Fruit fly (Drosophila melanogaster) whole organism, embryonic: ENCODE measurements around the gene sima.
A peak's percentile ranks its signal among the peaks of the same experiment; 100 is the strongest.

ENCODE experiments used
- CG10321 ChIP-seq: fragments of 200-800 bp; sonication (Bioruptor generic); IDR thresholded peaks from 2 replicates; pipeline ENCODE4 v1.3.6; 2022; ENCODE audit warnings: missing biosample characterization, missing genetic modification characterization
- CG10431 ChIP-seq: fragments of 200-800 bp; sonication (Bioruptor generic); optimal IDR thresholded peaks from 3 replicates; lab custom pipeline; 2018; ENCODE audit warnings: missing biosample characterization, mild to moderate bottlenecking, missing genetic modification characterization
- CG11456 ChIP-seq: fragments of 200-800 bp; sonication (Bioruptor generic); IDR thresholded peaks from 3 replicates; pipeline ENCODE4 v1.3.6; 2022; ENCODE audit warnings: missing biosample characterization, missing genetic modification characterization
- CG12219 ChIP-seq: fragments of 200-800 bp; sonication (Bioruptor generic); optimal IDR thresholded peaks from 3 replicates; lab custom pipeline; 2018; ENCODE audit warnings: missing biosample characterization, mild to moderate bottlenecking, missing genetic modification characterization
- CG12299 ChIP-seq: fragments of 200-800 bp; sonication (Bioruptor generic); optimal IDR thresholded peaks from 2 replicates; lab custom pipeline; 2018; ENCODE audit warnings: missing biosample characterization, mild to moderate bottlenecking, missing genetic modification characterization
- CG12659 ChIP-seq: fragments of 200-800 bp; sonication (Bioruptor generic); optimal IDR thresholded peaks from 3 replicates; lab custom pipeline; 2017; ENCODE audit warnings: mild to moderate bottlenecking, missing biosample characterization, missing genetic modification reagents, missing genetic modification characterization
- CG13894 ChIP-seq: fragments of 200-800 bp; sonication (Bioruptor generic); optimal IDR thresholded peaks from 3 replicates; lab custom pipeline; 2018; ENCODE audit warnings: missing biosample characterization, mild to moderate bottlenecking, missing genetic modification characterization, moderate library complexity
- CG14710 ChIP-seq: fragments of 200-800 bp; sonication (Bioruptor generic); optimal IDR thresholded peaks from 3 replicates; lab custom pipeline; 2019; ENCODE audit warnings: missing biosample characterization, mild to moderate bottlenecking, missing genetic modification characterization, moderate library complexity
- CG1603 ChIP-seq: fragments of 200-800 bp; sonication (Bioruptor generic); optimal IDR thresholded peaks from 2 replicates; lab custom pipeline; 2019; ENCODE audit warnings: missing biosample characterization, mild to moderate bottlenecking, missing genetic modification characterization, moderate library complexity
- CG16815 ChIP-seq: fragments of 200-800 bp; sonication (Bioruptor generic); optimal IDR thresholded peaks from 3 replicates; lab custom pipeline; 2017; ENCODE audit warnings: missing biosample characterization, mild to moderate bottlenecking, missing genetic modification characterization
- CG2116 ChIP-seq: fragments of 200-800 bp; sonication (Bioruptor generic); optimal IDR thresholded peaks from 3 replicates; lab custom pipeline; 2018; ENCODE audit warnings: missing biosample characterization, mild to moderate bottlenecking, missing genetic modification characterization
- CG3838 ChIP-seq: fragments of 200-800 bp; sonication (Bioruptor generic); optimal IDR thresholded peaks from 3 replicates; lab custom pipeline; 2016; ENCODE audit warnings: missing biosample characterization, missing genetic modification characterization
- CG5180 ChIP-seq: fragments of 200-800 bp; sonication (Bioruptor generic); optimal IDR thresholded peaks from 3 replicates; lab custom pipeline; 2017; ENCODE audit warnings: missing biosample characterization, missing genetic modification characterization, mild to moderate bottlenecking, moderate library complexity, missing genetic modification reagents
- CG6791 ChIP-seq: fragments of 200-800 bp; sonication (Bioruptor generic); IDR thresholded peaks from 3 replicates; pipeline ENCODE4 v1.3.6; 2022; ENCODE audit warnings: missing biosample characterization, missing genetic modification characterization; ENCODE audit not compliant: partially characterized antibody
- CG7271 ChIP-seq: fragments of 200-800 bp; sonication (Bioruptor generic); optimal IDR thresholded peaks from 2 replicates; lab custom pipeline; 2018; ENCODE audit warnings: missing biosample characterization, mild to moderate bottlenecking, missing genetic modification characterization, moderate library complexity
- CG8290 ChIP-seq, 3 experiments: fragments of 200-800 bp; sonication (Bioruptor generic); optimal IDR thresholded peaks; 2 replicates each; lab custom pipeline; 2016 to 2019; ENCODE audit warnings: missing biosample characterization in 3 of 3, missing genetic modification characterization in 3 of 3, mild to moderate bottlenecking in 2 of 3, moderate library complexity in 1 of 3
- CG9609 ChIP-seq: fragments of 200-800 bp; sonication (Bioruptor generic); optimal IDR thresholded peaks from 3 replicates; lab custom pipeline; 2016; ENCODE audit warnings: missing biosample characterization, missing genetic modification characterization
- CG9932 ChIP-seq: fragments of 200-800 bp; sonication (Bioruptor generic); IDR thresholded peaks from 2 replicates; pipeline ENCODE4 v1.3.6; 2022; ENCODE audit warnings: missing biosample characterization, missing genetic modification characterization
- CTCF ChIP-seq: fragments of 200-800 bp; sonication (Bioruptor generic); optimal IDR thresholded peaks from 2 replicates; lab custom pipeline; 2017; ENCODE audit warnings: missing biosample characterization, mild to moderate bottlenecking, missing genetic modification characterization, moderate library complexity
- Doc3 ChIP-seq: fragments of 200-800 bp; sonication (Bioruptor generic); IDR thresholded peaks from 3 replicates; pipeline ENCODE4 v1.3.6; 2022; ENCODE audit warnings: missing biosample characterization, missing genetic modification characterization; ENCODE audit not compliant: partially characterized antibody
- Dp ChIP-seq: fragments of 200-800 bp; sonication (Bioruptor generic); optimal IDR thresholded peaks from 2 replicates; lab custom pipeline; 2018; ENCODE audit warnings: missing biosample characterization, mild to moderate bottlenecking, missing genetic modification characterization, moderate library complexity
- Dref ChIP-seq: fragments of 200-800 bp; sonication (Bioruptor generic); IDR thresholded peaks from 2 replicates; pipeline ENCODE4 v1.3.6; 2022; ENCODE audit warnings: missing biosample characterization, missing genetic modification characterization
- Ets97D ChIP-seq: fragments of 200-800 bp; sonication (Bioruptor generic); optimal IDR thresholded peaks from 3 replicates; lab custom pipeline; 2016; ENCODE audit warnings: missing biosample characterization, missing genetic modification characterization
- HLH4C ChIP-seq: fragments of 200-800 bp; sonication (Bioruptor generic); IDR thresholded peaks from 3 replicates; pipeline ENCODE4 v1.3.6; 2022; ENCODE audit warnings: missing biosample characterization, missing genetic modification characterization; ENCODE audit not compliant: partially characterized antibody
- Hmr ChIP-seq: fragments of 200-800 bp; sonication (Bioruptor generic); optimal IDR thresholded peaks from 3 replicates; lab custom pipeline; 2017; ENCODE audit warnings: mild to moderate bottlenecking, missing biosample characterization, missing genetic modification reagents, missing genetic modification characterization
- Myb ChIP-seq: fragments of 200-800 bp; sonication (Bioruptor generic); optimal IDR thresholded peaks from 2 replicates; lab custom pipeline; 2016; ENCODE audit warnings: missing biosample characterization, missing genetic modification characterization
- NC2α ChIP-seq: fragments of 200-800 bp; sonication (Bioruptor generic); optimal IDR thresholded peaks from 2 replicates; lab custom pipeline; 2016; ENCODE audit warnings: missing biosample characterization, missing genetic modification characterization
- ara ChIP-seq: fragments of 200-800 bp; sonication (Bioruptor generic); IDR thresholded peaks from 2 replicates; pipeline ENCODE4 v1.3.6; 2022; ENCODE audit warnings: missing biosample characterization, missing genetic modification characterization
- cato ChIP-seq: fragments of 200-800 bp; sonication (Bioruptor generic); optimal IDR thresholded peaks from 2 replicates; lab custom pipeline; 2016; ENCODE audit warnings: missing biosample characterization, missing genetic modification characterization, borderline replicate concordance
- chif ChIP-seq, 2 experiments: fragments of 200-800 bp; sonication (Bioruptor generic); optimal IDR thresholded peaks; 3 replicates each; lab custom pipeline; 2016; ENCODE audit warnings: missing biosample characterization in 2 of 2, missing genetic modification characterization in 2 of 2
- ci ChIP-seq: fragments of 200-800 bp; sonication (Bioruptor generic); IDR thresholded peaks from 3 replicates; pipeline ENCODE4 v1.3.6; 2022; ENCODE audit warnings: missing biosample characterization, missing genetic modification characterization
- crp ChIP-seq, 2 experiments: fragments of 200-800 bp; sonication (Bioruptor generic); optimal IDR thresholded peaks; 2 replicates in 1 of 2; 3 replicates in 1 of 2; lab custom pipeline; 2017; ENCODE audit warnings: missing biosample characterization in 2 of 2, missing genetic modification characterization in 2 of 2, mild to moderate bottlenecking in 1 of 2, moderate library complexity in 1 of 2
- ftz-f1 ChIP-seq: fragments of 200-800 bp; sonication (Bioruptor generic); optimal IDR thresholded peaks from 2 replicates; lab custom pipeline; 2016; ENCODE audit warnings: missing biosample characterization, missing genetic modification characterization
- hkb ChIP-seq, 2 experiments: fragments of 200-800 bp in 1 of 2; fragments of >200 bp in 1 of 2; sonication (Bioruptor generic) in 1 of 2; IDR thresholded peaks in 1 of 2; optimal IDR thresholded peaks in 1 of 2; 2 replicates each; pipeline versions ENCODE4 v1.3.6 to Lab custom; 2017 to 2022; ENCODE audit warnings: missing biosample characterization in 1 of 2, missing genetic modification characterization in 1 of 2
- mam ChIP-seq: fragments of 200-800 bp; sonication (Bioruptor generic); optimal IDR thresholded peaks from 3 replicates; lab custom pipeline; 2016; ENCODE audit warnings: missing biosample characterization, missing genetic modification characterization
- nerfin-2 ChIP-seq: fragments of 200-800 bp; sonication (Bioruptor generic); IDR thresholded peaks from 2 replicates; pipeline ENCODE4 v1.3.6; 2022; ENCODE audit warnings: missing biosample characterization, missing genetic modification characterization; ENCODE audit not compliant: partially characterized antibody
- onecut ChIP-seq: fragments of 200-800 bp; sonication (Bioruptor generic); IDR thresholded peaks from 2 replicates; pipeline ENCODE4 v1.3.6; 2022; ENCODE audit warnings: missing biosample characterization, missing genetic modification characterization
- pita ChIP-seq: fragments of 200-800 bp; sonication (Bioruptor generic); optimal IDR thresholded peaks from 2 replicates; lab custom pipeline; 2017; ENCODE audit warnings: missing biosample characterization, mild to moderate bottlenecking, missing genetic modification characterization
- pnt ChIP-seq: fragments of 200-800 bp; sonication (Bioruptor generic); optimal IDR thresholded peaks from 3 replicates; lab custom pipeline; 2016; ENCODE audit warnings: missing biosample characterization, missing genetic modification characterization
- prd ChIP-seq, 3 experiments: fragments of >200 bp in 2 of 3; fragments of 200-800 bp in 1 of 3; sonication (Bioruptor generic) in 1 of 3; optimal IDR thresholded peaks in 2 of 3; IDR thresholded peaks in 1 of 3; 2 replicates in 2 of 3; 3 replicates in 1 of 3; pipeline versions ENCODE4 v1.3.6 to Lab custom; 2017 to 2022; ENCODE audit warnings: missing biosample characterization in 1 of 3, missing genetic modification characterization in 1 of 3
- pros ChIP-seq: fragments of 200-800 bp; sonication (Bioruptor generic); optimal IDR thresholded peaks from 3 replicates; lab custom pipeline; 2019; ENCODE audit warnings: missing biosample characterization, mild to moderate bottlenecking, missing genetic modification characterization, moderate library complexity
- row ChIP-seq: fragments of 200-800 bp; sonication (Bioruptor generic); IDR thresholded peaks from 3 replicates; pipeline ENCODE4 v1.3.6; 2022; ENCODE audit warnings: missing biosample characterization, missing genetic modification characterization
- schlank ChIP-seq: fragments of 200-800 bp; sonication (Bioruptor generic); optimal IDR thresholded peaks from 2 replicates; lab custom pipeline; 2018; ENCODE audit warnings: missing biosample characterization, mild to moderate bottlenecking, missing genetic modification characterization
- sens-2 ChIP-seq: fragments of 200-800 bp; sonication (Bioruptor generic); IDR thresholded peaks from 2 replicates; pipeline ENCODE4 v1.3.6; 2022; ENCODE audit warnings: missing biosample characterization, missing genetic modification characterization
- tin ChIP-seq: fragments of 200-800 bp; sonication (Bioruptor generic); optimal IDR thresholded peaks from 3 replicates; lab custom pipeline; 2016; ENCODE audit warnings: missing biosample characterization, missing genetic modification characterization
- trem ChIP-seq: fragments of 200-800 bp; optimal IDR thresholded peaks from 3 replicates; lab custom pipeline; 2019; ENCODE audit warnings: missing biosample characterization, mild to moderate bottlenecking, missing genetic modification characterization, moderate library complexity
- trh ChIP-seq: fragments of 200-800 bp; sonication (Bioruptor generic); optimal IDR thresholded peaks from 2 replicates; lab custom pipeline; 2016; ENCODE audit warnings: missing biosample characterization, missing genetic modification characterization

The sima gene

dm6 chr3R:30022452-30023028, 35.6 kb upstream of the sima start, which contains the start of the genes RpS28a and Axn (continued):
- TF ChIP-seq mam (GFP tag; lab: Kevin White, UChicago) (peak; percentile 24), ftz-f1 (GFP tag; lab: Kevin White, UChicago) (peak; percentile 98), CG13894 (tag; lab: Kevin White, UChicago) (no peak), row (GFP tag; lab: Robert Waterston, UW) (peak; percentile 26; the same call in 2 of the 3 replicates), CG14710 (tag; lab: Kevin White, UChicago) (peak; percentile 41), pros (GFP tag; lab: Kevin White, UChicago) (no peak), CG9609 (GFP tag; lab: Kevin White, UChicago) (peak; percentile 49), cato (GFP tag; lab: Kevin White, UChicago) (no peak), CG10431 (GFP tag; lab: Kevin White, UChicago) (peak; percentile 6), CG16815 (GFP tag; lab: Kevin White, UChicago) (no peak), hkb (optimal IDR thresholded peaks at IDR 0.05; lab: Kevin White, UChicago) (peak; percentile 62), hkb (GFP tag; IDR thresholded peaks at IDR 0.05; lab: Robert Waterston, UW) (no peak), schlank (no peak), Doc3 (no peak), tin (GFP tag; lab: Kevin White, UChicago) (peak; percentile 32), chif (GFP tag; optimal IDR thresholded peaks at IDR 0.05; lab: Kevin White, UChicago) (peak in 1 of 2 experiments; percentile 31), Myb (GFP tag; lab: Kevin White, UChicago) (peak; percentile 57), ara (GFP tag; lab: Robert Waterston, UW) (no peak), Dp (peak; percentile 58), CG3838 (no peak), CG7271 (tag; lab: Kevin White, UChicago) (no peak), NC2α (GFP tag; lab: Kevin White, UChicago) (no peak), CG12659 (GFP tag; lab: Kevin White, UChicago) (peak; percentile 44), trem (tag; lab: Kevin White, UChicago) (peak; percentile 99), CTCF (GFP tag; lab: Kevin White, UChicago) (peak; percentile 97), CG9932 (GFP tag; lab: Robert Waterston, UW) (peak; percentile 65), Ets97D (GFP tag; lab: Kevin White, UChicago) (peak; percentile 78), CG8290 (GFP tag; optimal IDR thresholded peaks at IDR 0.05; lab: Kevin White, UChicago) (peak; percentile 18), CG8290 (tag; optimal IDR thresholded peaks at IDR 0.05; lab: Kevin White, UChicago) (no peak), HLH4C (GFP tag; lab: Robert Waterston, UW) (peak; percentile 14; the same call in 1 of the 3 replicates), Hmr (GFP tag; lab: Kevin White, UChicago) (peak; percentile 45), CG12219 (GFP tag; lab: Kevin White, UChicago) (no peak), sens-2 (GFP tag; lab: Robert Waterston, UW) (no peak), prd (optimal IDR thresholded peaks at IDR 0.05; lab: Kevin White, UChicago) (no peak), prd (GFP tag; IDR thresholded peaks at IDR 0.05; lab: Robert Waterston, UW) (0 out of 3 replicates have a peak, but pooled peaks have one; percentile 28), CG5180 (GFP tag; lab: Kevin White, UChicago) (peak; percentile 100), trh (GFP tag; lab: Kevin White, UChicago) (no peak), CG2116 (peak; percentile 97), CG6791 (GFP tag; lab: Robert Waterston, UW) (peak; percentile 4; the same call in 1 of the 3 replicates), crp (GFP tag; optimal IDR thresholded peaks at IDR 0.05; lab: Kevin White, UChicago) (peak in 1 of 2 experiments; percentile 54), ci (GFP tag; lab: Robert Waterston, UW) (peak; percentile 32; the same call in 1 of the 3 replicates), pnt (GFP tag; lab: Kevin White, UChicago) (peak; percentile 18), CG11456 (peak; percentile 73; the same call in 2 of the 3 replicates), pita (GFP tag; lab: Kevin White, UChicago) (peak; percentile 85), CG12299 (tag; lab: Kevin White, UChicago) (peak; percentile 7), Dref (GFP tag; lab: Robert Waterston, UW) (peak; percentile 98), CG10321 (GFP tag; lab: Robert Waterston, UW) (0 out of 2 replicates have a peak, but pooled peaks have one; percentile 6), CG1603 (tag; lab: Kevin White, UChicago) (no peak), nerfin-2 (GFP tag; lab: Robert Waterston, UW) (0 out of 2 replicates have a peak, but pooled peaks have one; percentile 7), onecut (GFP tag; lab: Robert Waterston, UW) (peak; percentile 33; the same call in 1 of the 2 replicates)
